Worm (Caenorhabditis elegans): ENCODE measurements around the gene scc-3.

DNA sequence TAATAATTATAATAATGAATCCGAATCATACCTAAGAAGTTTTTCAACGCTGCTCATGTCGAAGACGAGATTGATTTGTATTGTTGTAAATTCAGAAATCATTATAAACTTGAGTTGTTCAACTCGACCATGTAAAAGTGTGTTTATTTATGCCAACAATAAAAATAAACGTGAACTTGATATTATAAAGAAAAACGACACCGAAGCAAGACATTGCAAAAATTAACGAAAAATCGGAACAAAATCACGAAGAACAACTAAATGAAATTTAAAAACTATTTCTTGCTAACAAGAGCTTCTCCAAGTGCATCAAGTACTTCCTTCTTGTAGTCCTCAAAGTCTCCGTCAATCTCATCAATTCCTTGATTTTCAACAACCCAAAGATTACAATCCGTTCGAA lies 2.8 kb upstream of the scc-3 start, which contains the start of gene F18E2.15:
- TF ChIP-seq W03F9.2 (tag; optimal IDR thresholded peaks at IDR 0.05): no peak
- no peak for TF ChIP-seq him-1 (tag; optimal IDR thresholded peaks at IDR 0.05)
